Worm (Caenorhabditis elegans) whole organism, early embryonic: Measurements from ENCODE around the gene nspb-10.

Experiments used
- F13C5.2 ChIP-seq: sonication (generic microtip); optimal IDR thresholded peaks from 2 replicates; lab custom pipeline; 2017; ENCODE audit warnings: mild to moderate bottlenecking, missing genetic modification characterization, inconsistent platforms, missing compliant biosample characterization
- aly-1 ChIP-seq: sonication (generic microtip); optimal IDR thresholded peaks from 2 replicates; lab custom pipeline; 2016; ENCODE audit warnings: missing genetic modification characterization, missing compliant biosample characterization
- ama-1 ChIP-seq: fragments of 150-350 bp; optimal IDR thresholded peaks from 2 replicates; lab custom pipeline; 2014
- flt-1 ChIP-seq: fragments of 200-800 bp; sonication (Bioruptor generic); IDR thresholded peaks from 2 replicates; pipeline ENCODE4 v1.3.6; 2022; ENCODE audit warnings: missing genetic modification characterization, missing compliant biosample characterization
- hmbx-1 ChIP-seq: sonication (generic microtip); optimal IDR thresholded peaks from 2 replicates; lab custom pipeline; 2016; ENCODE audit warnings: mild to moderate bottlenecking, missing genetic modification characterization, missing compliant biosample characterization

DNA sequence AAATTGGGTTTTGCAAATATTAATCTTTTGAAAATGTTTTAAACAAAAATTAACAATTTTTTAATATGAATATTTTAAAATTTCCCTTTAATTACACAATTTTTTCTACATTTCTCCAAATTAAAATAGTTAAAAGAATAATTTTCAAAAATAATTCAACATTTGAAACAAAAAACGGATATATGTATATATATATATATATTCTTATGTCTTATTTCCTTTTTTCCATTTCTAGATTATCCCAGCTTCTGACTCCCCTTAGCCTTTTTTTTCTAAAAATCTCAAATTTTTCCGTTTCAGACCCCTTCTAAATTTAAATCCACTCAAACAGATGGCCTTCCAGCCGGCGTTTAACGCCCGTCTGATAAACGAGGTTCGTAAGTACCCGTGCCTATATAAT is 14.7 kb downstream of the nspb-10 start, which contains the start of gene madf-5:
- no peak for TF ChIP-seq ama-1 (lab: Kevin White, UChicago)
- TF ChIP-seq flt-1 (GFP tag; lab: Robert Waterston, UW) = no peak
- no peak for TF ChIP-seq hmbx-1
- TF ChIP-seq F13C5.2 (tag; lab: Kevin White, UChicago) = no peak
- no peak for TF ChIP-seq aly-1
